Fruit fly (Drosophila melanogaster) whole organism, prepupa: ENCODE measurements around the gene RecQ5.

Experiments used
- CG8119 ChIP-seq: fragments of 200-800 bp; sonication (Bioruptor generic); IDR thresholded peaks from 3 replicates; pipeline ENCODE4 v1.3.6; 2022; ENCODE audit warnings: missing biosample characterization, missing genetic modification characterization
- fd85E ChIP-seq: fragments of 200-800 bp; sonication (Bioruptor generic); optimal IDR thresholded peaks from 3 replicates; lab custom pipeline; 2016; ENCODE audit warnings: missing biosample characterization, missing genetic modification characterization

- TF ChIP-seq CG8119 (GFP tag; lab: Robert Waterston, UW): no peak
- no peak for TF ChIP-seq fd85E (GFP tag; lab: Kevin White, UChicago)
Observed at dm6 chr3L:14641969-14642485, 10.2 kb upstream of the RecQ5 start.
